Fruit fly (Drosophila melanogaster) Kc167 (cell line): ENCODE measurements around the gene Ns1.

Experiments used
- Sin3A ChIP-seq: fragments of >200 bp; optimal IDR thresholded peaks from 2 replicates; lab custom pipeline; 2018; ENCODE audit warnings: missing external identifiers
- h ChIP-seq: fragments of >200 bp; optimal IDR thresholded peaks from 3 replicates; lab custom pipeline; 2018; ENCODE audit warnings: missing external identifiers
- insv ChIP-seq: fragments of >200 bp; optimal IDR thresholded peaks from 3 replicates; lab custom pipeline; 2018; ENCODE audit warnings: missing external identifiers
- psq ChIP-seq: fragments of >200 bp; optimal IDR thresholded peaks from 2 replicates; lab custom pipeline; 2017; ENCODE audit warnings: missing external identifiers

- TF ChIP-seq psq (lab: Kevin White, UChicago) (no peak), Sin3A (lab: Kevin White, UChicago) (no peak), insv (lab: Kevin White, UChicago) (no peak), h (no peak)
Observed at dm6 chr3R:17108881-17109280, 36.4 kb upstream of the Ns1 start.
